Fruit fly (Drosophila melanogaster): ENCODE results near the gene CG43703.

dm6 chr2L:3754835-3755547 is 10.3 kb upstream of the CG43703 start:
- TF ChIP-seq CG8478 (optimal IDR thresholded peaks at IDR 0.05) (no peak), CTCF (optimal IDR thresholded peaks at IDR 0.05) (no peak)
